In the genomic region with DNA sequence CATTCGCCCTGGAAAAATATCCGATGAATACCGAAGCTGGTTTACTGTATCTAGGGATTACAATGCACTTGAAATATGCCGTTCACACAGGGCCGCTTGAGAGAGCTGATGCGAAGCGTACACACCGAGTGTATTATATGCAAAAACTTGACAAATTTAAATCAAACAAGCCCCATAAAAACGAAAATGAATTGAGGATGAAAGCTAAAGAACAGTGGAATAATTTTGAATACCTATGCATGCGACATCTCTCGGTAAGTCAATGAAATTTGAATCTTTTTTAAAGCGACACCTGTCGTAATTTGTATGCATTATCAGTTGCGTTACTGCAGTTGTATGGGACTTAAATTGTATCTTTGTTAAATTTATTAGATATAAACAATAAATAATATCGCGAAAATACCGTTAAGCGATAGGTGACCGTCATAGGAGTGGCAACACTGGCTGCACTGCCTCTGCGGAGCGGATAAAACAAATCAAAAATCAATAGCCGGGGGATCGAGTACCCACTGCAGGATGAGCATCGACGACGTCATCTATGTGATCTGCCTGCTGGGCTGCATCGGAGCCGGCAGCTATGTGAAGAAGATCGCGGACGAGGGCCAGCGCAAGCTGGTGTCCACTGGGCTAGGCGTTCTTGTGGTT, we compare ENCODE assay signal across 6 fruit fly cellular contexts.
TF ChIP-seq lines count a peak whose summit lies in the region.

Gene frj, plus strand, starts transcription at position 98 of the 645 bp plus-strand sequence.

- peak; percentile 87 to 91 for TF ChIP-seq CTCF in S2 (optimal IDR thresholded peaks at IDR 0.05; lab: Kevin White, UChicago)
- TF ChIP-seq CTCF in whole organism, embryonic (GFP tag; optimal IDR thresholded peaks at IDR 0.05; lab: Kevin White, UChicago), result peak; percentile 96

TF ChIP-seq in whole organism, adult, 20 proteins besides CTCF, POLR2A, EP300 and RAD21 (continues in another document):
- TF ChIP-seq Hr96 (GFP tag; optimal IDR thresholded peaks at IDR 0.05; lab: Kevin White, UChicago), result no peak
- TF ChIP-seq cnc (optimal IDR thresholded peaks at IDR 0.05; lab: Kevin White, UChicago), result no peak
- peak; percentile 15 for TF ChIP-seq tj (GFP tag; optimal IDR thresholded peaks at IDR 0.05; lab: Kevin White, UChicago)
- TF ChIP-seq Mnt (GFP tag; optimal IDR thresholded peaks at IDR 0.05; lab: Kevin White, UChicago), result peak; percentile 11
- peak; percentile 56 for TF ChIP-seq CG1620 (GFP tag; optimal IDR thresholded peaks at IDR 0.05; lab: Kevin White, UChicago)
- TF ChIP-seq CG33017 (tag; optimal IDR thresholded peaks at IDR 0.05; lab: Kevin White, UChicago), result no peak
- no peak for TF ChIP-seq Clk (GFP tag; optimal IDR thresholded peaks at IDR 0.05; lab: Kevin White, UChicago)
- peak; percentile 47 for TF ChIP-seq CG12768 (GFP tag; optimal IDR thresholded peaks at IDR 0.05; lab: Kevin White, UChicago)
- peak; percentile 2 for TF ChIP-seq CG11617 (GFP tag; optimal IDR thresholded peaks at IDR 0.05; lab: Kevin White, UChicago)
- TF ChIP-seq toe (GFP tag; optimal IDR thresholded peaks at IDR 0.05; lab: Kevin White, UChicago), result peak; percentile 68
- no peak for TF ChIP-seq kay (GFP tag; lab: Kevin White, UChicago; ENCODE audit: borderline replicate concordance)
- TF ChIP-seq bab1 (GFP tag; optimal IDR thresholded peaks at IDR 0.05; lab: Kevin White, UChicago), result no peak
- TF ChIP-seq pad (GFP tag; optimal IDR thresholded peaks at IDR 0.05; lab: Kevin White, UChicago), result no peak
- no peak for TF ChIP-seq cic (GFP tag; optimal IDR thresholded peaks at IDR 0.05; lab: Kevin White, UChicago)
- no peak for TF ChIP-seq CG5204 (GFP tag; optimal IDR thresholded peaks at IDR 0.05; lab: Kevin White, UChicago)
- TF ChIP-seq CG7045 (GFP tag; optimal IDR thresholded peaks at IDR 0.05; lab: Kevin White, UChicago), result peak; percentile 20
- peak; percentile 43 for TF ChIP-seq ovo (GFP tag; optimal IDR thresholded peaks at IDR 0.05; lab: Kevin White, UChicago)

TF ChIP-seq in whole organism, embryonic, 481 proteins besides CTCF, POLR2A, EP300 and RAD21 (continues in another document):
- TF ChIP-seq Nf-YB (GFP tag; optimal IDR thresholded peaks at IDR 0.05; lab: Kevin White, UChicago) (no peak), CG3163 (GFP tag; optimal IDR thresholded peaks at IDR 0.05; lab: Kevin White, UChicago) (no peak), pum (GFP tag; optimal IDR thresholded peaks at IDR 0.05; lab: Kevin White, UChicago) (peak; percentile 68), insv (GFP tag; optimal IDR thresholded peaks at IDR 0.05; lab: Kevin White, UChicago) (peak in 1 of 2 experiments; percentile 32), CG10366 (GFP tag; IDR thresholded peaks at IDR 0.05; lab: Robert Waterston, UW) (peak; percentile 66), CG10267 (tag; optimal IDR thresholded peaks at IDR 0.05; lab: Kevin White, UChicago) (peak; percentile 69), bab2 (GFP tag; optimal IDR thresholded peaks at IDR 0.05; lab: Kevin White, UChicago) (peak; percentile 67), CG18476 (GFP tag; optimal IDR thresholded peaks at IDR 0.05; lab: Kevin White, UChicago) (peak; percentile 33), CG13624 (GFP tag; optimal IDR thresholded peaks at IDR 0.05; lab: Kevin White, UChicago) (peak; percentile 68), chinmo (GFP tag; IDR thresholded peaks at IDR 0.05; lab: Robert Waterston, UW; ENCODE audit: partially characterized antibody) (0 out of 4 replicates have a peak, but pooled peaks have one; percentile 59), maf-S (GFP tag; optimal IDR thresholded peaks at IDR 0.05; lab: Kevin White, UChicago) (peak; percentile 79), CG12299 (tag; optimal IDR thresholded peaks at IDR 0.05; lab: Kevin White, UChicago) (peak; percentile 62), Sox100B (GFP tag; optimal IDR thresholded peaks at IDR 0.05; lab: Kevin White, UChicago) (no peak), Taf1 (GFP tag; IDR thresholded peaks at IDR 0.05; lab: Robert Waterston, UW) (no peak), Hr78 (GFP tag; optimal IDR thresholded peaks at IDR 0.05; lab: Kevin White, UChicago) (no peak), sug (tag; optimal IDR thresholded peaks at IDR 0.05; lab: Kevin White, UChicago) (peak; percentile 57)

TF ChIP-seq in whole organism, prepupa, 60 proteins besides CTCF, POLR2A, EP300 and RAD21 (continues in another document):
- TF ChIP-seq CG4318 (GFP tag; optimal IDR thresholded peaks at IDR 0.05; lab: Kevin White, UChicago), result no peak
- TF ChIP-seq cyc (GFP tag; optimal IDR thresholded peaks at IDR 0.05; lab: Kevin White, UChicago), result peak; percentile 73
- peak; percentile 3 for TF ChIP-seq net (GFP tag; optimal IDR thresholded peaks at IDR 0.05; lab: Kevin White, UChicago)
- peak; percentile 64 for TF ChIP-seq Sox15 (GFP tag; optimal IDR thresholded peaks at IDR 0.05; lab: Kevin White, UChicago)
- TF ChIP-seq achi (GFP tag; optimal IDR thresholded peaks at IDR 0.05; lab: Kevin White, UChicago), result peak; percentile 37
- TF ChIP-seq Hr4 (GFP tag; optimal IDR thresholded peaks at IDR 0.05; lab: Kevin White, UChicago), result peak; percentile 63
- TF ChIP-seq acj6 (GFP tag; optimal IDR thresholded peaks at IDR 0.05; lab: Kevin White, UChicago), result peak; percentile 60
- TF ChIP-seq OdsH (GFP tag; optimal IDR thresholded peaks at IDR 0.05; lab: Kevin White, UChicago), result peak; percentile 66
- TF ChIP-seq CG34406 (GFP tag; optimal IDR thresholded peaks at IDR 0.05; lab: Kevin White, UChicago), result peak; percentile 29
- TF ChIP-seq CG3032 (tag; optimal IDR thresholded peaks at IDR 0.05; lab: Kevin White, UChicago), result peak; percentile 58
- peak; percentile 7 for TF ChIP-seq CG8319 (GFP tag; optimal IDR thresholded peaks at IDR 0.05; lab: Kevin White, UChicago)
- peak; percentile 17 for TF ChIP-seq Met (GFP tag; optimal IDR thresholded peaks at IDR 0.05; lab: Kevin White, UChicago)
- peak; percentile 11 for TF ChIP-seq CG6808 (GFP tag; optimal IDR thresholded peaks at IDR 0.05; lab: Kevin White, UChicago)
- TF ChIP-seq dsx (GFP tag; optimal IDR thresholded peaks at IDR 0.05; lab: Kevin White, UChicago; ENCODE audit: poor library complexity, severe bottlenecking), result peak; percentile 2
- TF ChIP-seq lz (GFP tag; optimal IDR thresholded peaks at IDR 0.05; lab: Kevin White, UChicago), result peak; percentile 57
- no peak for TF ChIP-seq fd85E (GFP tag; optimal IDR thresholded peaks at IDR 0.05; lab: Kevin White, UChicago)
- peak; percentile 44 for TF ChIP-seq Eip75B (GFP tag; optimal IDR thresholded peaks at IDR 0.05; lab: Kevin White, UChicago)

TF ChIP-seq in whole organism, pupa, 21 proteins besides CTCF, POLR2A, EP300 and RAD21:
- TF ChIP-seq CG15710 (tag; optimal IDR thresholded peaks at IDR 0.05; lab: Kevin White, UChicago) (peak; percentile 42), fd96Ca (GFP tag; IDR thresholded peaks at IDR 0.05; lab: Robert Waterston, UW) (peak; percentile 50; the same call in 1 of the 3 replicates), CG8159 (tag; optimal IDR thresholded peaks at IDR 0.05; lab: Kevin White, UChicago) (peak; percentile 52), rn (GFP tag; IDR thresholded peaks at IDR 0.05; lab: Robert Waterston, UW) (no peak), Ets98B (GFP tag; IDR thresholded peaks at IDR 0.05; lab: Robert Waterston, UW) (peak; percentile 53; the same call in 1 of the 2 replicates), Snoo (tag; optimal IDR thresholded peaks at IDR 0.05; lab: Kevin White, UChicago) (no peak), CG34367 (tag; optimal IDR thresholded peaks at IDR 0.05; lab: Kevin White, UChicago) (peak; percentile 32), CG8301 (tag; optimal IDR thresholded peaks at IDR 0.05; lab: Kevin White, UChicago) (peak; percentile 25), CG12605 (GFP tag; IDR thresholded peaks at IDR 0.05; lab: Robert Waterston, UW) (no peak), Pif1A (GFP tag; optimal IDR thresholded peaks at IDR 0.05; lab: Kevin White, UChicago) (peak; percentile 3), CG4496 (GFP tag; IDR thresholded peaks at IDR 0.05; lab: Robert Waterston, UW) (peak; percentile 78), CG13204 (GFP tag; optimal IDR thresholded peaks at IDR 0.05; lab: Kevin White, UChicago) (no peak), CG17806 (tag; optimal IDR thresholded peaks at IDR 0.05; lab: Kevin White, UChicago) (peak; percentile 47), CG32121 (GFP tag; IDR thresholded peaks at IDR 0.05; lab: Robert Waterston, UW) (peak; percentile 56; the same call in 1 of the 2 replicates), CG9948 (tag; optimal IDR thresholded peaks at IDR 0.05; lab: Kevin White, UChicago) (peak; percentile 17)

TF ChIP-seq in whole organism, wandering third instar larva, 38 proteins besides CTCF, POLR2A, EP300 and RAD21 (continues in another document):
- TF ChIP-seq CG9705 (GFP tag; optimal IDR thresholded peaks at IDR 0.05; lab: Kevin White, UChicago), result peak; percentile 50
- peak; percentile 49 for TF ChIP-seq lola (GFP tag; optimal IDR thresholded peaks at IDR 0.05; lab: Kevin White, UChicago)
- peak; percentile 21 for TF ChIP-seq Myc (optimal IDR thresholded peaks at IDR 0.05; lab: Kevin White, UChicago)
- peak; percentile 52 for TF ChIP-seq Jra (GFP tag; optimal IDR thresholded peaks at IDR 0.05; lab: Kevin White, UChicago)
- no peak for TF ChIP-seq Sp1 (GFP tag; optimal IDR thresholded peaks at IDR 0.05; lab: Kevin White, UChicago)
- no peak for TF ChIP-seq Dif (GFP tag; optimal IDR thresholded peaks at IDR 0.05; lab: Kevin White, UChicago; ENCODE audit: partially characterized antibody)
- TF ChIP-seq CG32264 (GFP tag; optimal IDR thresholded peaks at IDR 0.05; lab: Kevin White, UChicago), result no peak
- TF ChIP-seq Hnf4 (GFP tag; optimal IDR thresholded peaks at IDR 0.05; lab: Kevin White, UChicago), result peak; percentile 63
- peak; percentile 20 for TF ChIP-seq dsf (GFP tag; optimal IDR thresholded peaks at IDR 0.05; lab: Kevin White, UChicago; ENCODE audit: borderline replicate concordance)
- peak; percentile 3 for TF ChIP-seq sage (GFP tag; optimal IDR thresholded peaks at IDR 0.05; lab: Kevin White, UChicago)
- TF ChIP-seq ey (GFP tag; optimal IDR thresholded peaks at IDR 0.05; lab: Kevin White, UChicago), result peak; percentile 47
- peak; percentile 87 for TF ChIP-seq Hr78 (GFP tag; optimal IDR thresholded peaks at IDR 0.05; lab: Kevin White, UChicago)
- peak; percentile 63 for TF ChIP-seq sv (GFP tag; optimal IDR thresholded peaks at IDR 0.05; lab: Kevin White, UChicago)
- no peak for TF ChIP-seq pan (optimal IDR thresholded peaks at IDR 0.05; lab: Kevin White, UChicago)
- TF ChIP-seq usp (GFP tag; optimal IDR thresholded peaks at IDR 0.05; lab: Kevin White, UChicago), result no peak
- peak; percentile 13 for TF ChIP-seq psq (GFP tag; optimal IDR thresholded peaks at IDR 0.05; lab: Kevin White, UChicago)
- no peak for TF ChIP-seq jim (GFP tag; optimal IDR thresholded peaks at IDR 0.05; lab: Kevin White, UChicago)
- TF ChIP-seq dl (GFP tag; optimal IDR thresholded peaks at IDR 0.05; lab: Kevin White, UChicago; ENCODE audit: insufficient read depth in 1 of 2, partially characterized antibody in 2 of 2), result no peak
- TF ChIP-seq dmrt93B (GFP tag; optimal IDR thresholded peaks at IDR 0.05; lab: Kevin White, UChicago), result peak; percentile 49
- peak; percentile 47 for TF ChIP-seq woc (GFP tag; optimal IDR thresholded peaks at IDR 0.05; lab: Kevin White, UChicago)
- peak; percentile 45 for TF ChIP-seq fru (GFP tag; optimal IDR thresholded peaks at IDR 0.05; lab: Kevin White, UChicago)
- no peak for TF ChIP-seq Hr83 (GFP tag; optimal IDR thresholded peaks at IDR 0.05; lab: Kevin White, UChicago; ENCODE audit: poor library complexity, severe bottlenecking)
